Worm (Caenorhabditis elegans): Measurements from ENCODE around the gene Y8A9A.2.
"Not testable (repeated sequence)": the region's sequence is repeated elsewhere in the genome, so short reads cannot be mapped to it uniquely, and the experiment has no call there.

Gene Y8A9A.2

DNA sequence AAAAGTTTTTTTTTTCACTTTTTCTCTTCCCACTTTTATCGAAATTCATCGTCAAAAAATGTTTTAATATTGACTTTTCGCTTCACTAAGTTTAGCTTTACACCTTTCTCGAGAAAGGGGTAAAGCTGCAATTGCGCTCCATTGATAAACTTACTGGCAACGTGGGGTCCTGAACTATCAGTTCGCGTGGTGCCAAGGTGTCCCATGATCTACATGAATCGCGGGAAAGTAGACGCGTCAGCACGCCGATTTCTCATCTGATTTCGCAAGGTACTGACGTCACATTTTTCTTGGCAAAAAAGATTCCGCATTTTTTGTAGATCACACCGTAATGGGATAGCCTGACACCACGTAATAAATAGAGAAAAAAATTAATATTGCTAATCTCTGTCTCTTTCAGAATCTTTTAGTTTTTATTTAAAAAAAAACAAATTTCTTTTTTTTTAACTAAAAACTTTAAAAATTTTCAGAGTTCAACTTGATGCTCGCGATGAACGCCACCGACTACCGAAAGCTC lies 16.5 kb downstream of the Y8A9A.2 start, which contains the start of gene lido-15:
lido-15 (plus strand) TSS at position 467 of the 517 bp plus-strand sequence.
- TF ChIP-seq npax-4 (tag; optimal IDR thresholded peaks at IDR 0.05) = no peak
- no peak for TF ChIP-seq pha-2 (tag; optimal IDR thresholded peaks at IDR 0.05)
- no peak for TF ChIP-seq nfya-1 (tag; optimal IDR thresholded peaks at IDR 0.05)
- TF ChIP-seq tbx-7 (tag; optimal IDR thresholded peaks at IDR 0.05) = no peak
- TF ChIP-seq syd-9 (tag; optimal IDR thresholded peaks at IDR 0.05) = no peak
- TF ChIP-seq pat-9 (tag; optimal IDR thresholded peaks at IDR 0.05) = no peak
- TF ChIP-seq ceh-19 (GFP tag; optimal IDR thresholded peaks at IDR 0.05) = no peak

DNA sequence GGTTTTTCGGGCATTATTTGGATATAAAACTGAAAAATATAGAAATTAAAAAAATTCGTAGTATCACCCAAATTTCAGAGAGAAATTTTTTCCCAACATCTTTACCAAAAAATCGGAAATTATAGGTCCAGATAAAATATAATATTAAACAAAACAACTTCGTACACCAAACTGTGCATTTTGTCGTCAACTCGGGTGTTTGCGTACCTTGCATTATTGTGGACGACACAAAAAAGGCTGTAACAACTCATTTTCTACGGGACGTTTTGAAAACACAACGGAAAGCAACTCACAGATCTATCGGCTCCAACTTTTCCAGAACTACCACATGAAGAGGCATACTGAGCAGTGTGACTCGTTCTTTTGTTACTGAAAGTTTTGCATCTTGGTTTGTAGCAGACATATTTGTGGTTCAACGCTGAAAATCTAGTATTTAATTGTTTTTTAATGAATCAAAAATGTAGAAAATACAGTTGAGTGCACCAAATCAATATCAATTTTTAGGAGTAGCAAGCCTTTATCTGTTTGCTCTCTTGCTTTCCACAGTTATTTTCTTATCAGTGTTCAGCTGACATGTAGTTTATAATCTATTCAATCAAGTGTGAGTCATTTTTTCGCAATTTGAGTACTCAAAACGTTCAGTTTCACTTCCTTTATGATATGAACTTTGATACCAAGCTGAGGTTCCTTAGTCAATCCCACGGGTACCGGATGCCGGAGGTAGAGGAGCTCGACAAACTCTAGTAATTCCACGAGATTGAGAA lies 20.2 kb downstream of the Y8A9A.2 start:
- TF ChIP-seq pros-1 (tag; optimal IDR thresholded peaks at IDR 0.05) = no peak
- peak; percentile 33 for TF ChIP-seq elt-2 (tag; optimal IDR thresholded peaks at IDR 0.05)

DNA sequence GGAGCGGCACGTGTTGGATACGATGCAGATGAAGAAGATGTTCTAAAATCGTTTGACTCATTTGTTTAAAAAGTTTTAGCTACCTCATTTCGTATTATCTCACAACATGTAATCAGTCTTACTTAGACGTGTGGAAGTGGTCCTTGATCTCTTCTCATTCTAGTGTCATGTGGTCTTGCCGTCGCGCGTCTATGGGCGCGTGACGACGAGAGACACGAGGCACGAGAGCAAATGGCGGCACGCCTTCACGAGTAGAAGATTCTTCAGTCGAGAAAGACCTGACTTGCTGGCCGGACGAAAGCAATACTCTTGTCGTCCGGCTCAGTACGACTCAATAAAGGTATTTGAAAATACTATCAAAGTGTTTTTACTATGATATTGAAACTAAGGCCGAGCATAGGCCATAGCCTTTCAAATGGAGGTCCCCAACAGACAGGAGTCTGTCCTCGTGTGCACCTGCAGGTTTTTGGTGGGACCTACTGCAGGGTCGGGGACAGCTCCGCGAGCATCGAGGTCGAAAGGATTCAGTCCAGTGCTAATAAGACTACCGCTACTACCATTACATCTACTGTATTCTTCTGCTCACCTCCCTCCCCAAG lies 20.9 kb downstream of the Y8A9A.2 start, which contains the start of gene fbxa-24:
fbxa-24 (plus strand) TSS at position 276 of the 599 bp plus-strand sequence.
- TF ChIP-seq pqm-1, ets-4, pat-9 (tag; optimal IDR thresholded peaks at IDR 0.05): not testable (repeated sequence)

DNA sequence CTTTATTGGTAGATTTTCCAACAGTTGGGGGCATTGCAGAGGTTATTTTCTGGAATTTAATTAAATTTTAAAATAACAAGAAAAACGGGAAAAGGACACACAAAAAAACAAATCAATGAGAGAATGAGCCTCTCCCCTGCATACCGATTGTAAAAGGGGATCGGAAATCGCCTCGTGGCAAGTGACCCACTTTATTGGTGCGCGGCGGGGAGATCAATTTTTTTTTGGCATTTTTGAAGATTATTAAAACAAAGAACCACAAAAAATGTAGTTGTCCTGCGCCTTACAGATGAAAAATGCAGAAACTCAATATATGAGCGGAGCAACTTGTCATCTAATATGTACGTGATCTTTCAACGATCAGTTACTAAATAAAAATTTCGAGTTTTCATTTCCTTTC lies 25.8 kb downstream of the Y8A9A.2 start, which contains the start of gene F54D10.7:
F54D10.7 (minus strand) TSS at position 49 of the 400 bp plus-strand sequence.
- TF ChIP-seq dve-1 (tag; optimal IDR thresholded peaks at IDR 0.05) (no peak), tbx-2 (tag; optimal IDR thresholded peaks at IDR 0.05) (no peak), madf-2 (tag; optimal IDR thresholded peaks at IDR 0.05) (no peak), unc-55 (GFP tag; optimal IDR thresholded peaks at IDR 0.05) (no peak)

DNA sequence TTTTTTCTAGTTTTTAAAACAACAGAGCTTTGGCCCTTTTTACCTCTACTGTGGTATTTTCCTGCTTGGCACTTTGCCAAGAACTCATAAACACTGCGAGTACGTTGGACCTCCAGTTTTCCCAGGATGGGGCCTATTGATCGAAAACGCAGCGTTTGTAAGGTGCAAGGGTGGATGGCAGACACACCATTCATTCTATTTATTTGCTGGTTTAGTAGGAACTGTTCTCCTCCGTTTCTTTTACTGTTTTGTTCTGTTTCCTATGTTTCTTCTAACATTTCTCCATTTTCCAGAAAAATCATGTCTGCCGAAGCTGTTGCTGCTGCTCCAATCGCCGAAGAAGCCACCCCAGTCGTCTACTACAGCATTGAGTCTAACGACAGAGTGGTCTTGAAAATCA lies 28.4 kb downstream of the Y8A9A.2 start, which contains the start of gene skr-15:
skr-15 (plus strand) TSS at position 301 of the 400 bp plus-strand sequence.
- no peak for TF ChIP-seq nhr-11 (tag; optimal IDR thresholded peaks at IDR 0.05)

DNA sequence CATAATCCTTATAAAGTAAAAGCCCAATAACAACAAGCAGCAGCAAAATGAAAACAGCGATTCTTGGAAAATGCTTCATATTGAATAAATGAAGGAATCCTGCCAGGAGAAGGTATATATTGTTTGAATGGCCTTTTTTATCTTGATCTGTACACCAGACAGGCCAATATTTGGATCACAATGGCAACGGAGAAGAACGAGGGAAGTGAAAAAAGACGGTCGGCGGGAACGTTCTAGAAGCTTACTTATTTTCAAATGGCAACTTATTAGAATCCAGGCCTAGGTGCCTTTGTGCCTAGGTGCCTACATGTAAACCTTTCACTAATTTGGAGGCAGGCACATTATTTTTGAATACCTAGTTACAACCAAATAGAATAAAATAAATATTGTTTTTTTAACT lies 32.4 kb downstream of the Y8A9A.2 start, which contains the start of gene F54D10.8:
F54D10.8 (minus strand) TSS at position 101 of the 400 bp plus-strand sequence.
- no peak for TF ChIP-seq nfya-1 (tag; optimal IDR thresholded peaks at IDR 0.05)
- no peak for TF ChIP-seq ceh-24 (tag; optimal IDR thresholded peaks at IDR 0.05)
- TF ChIP-seq ceh-18 (tag; optimal IDR thresholded peaks at IDR 0.05) = no peak

DNA sequence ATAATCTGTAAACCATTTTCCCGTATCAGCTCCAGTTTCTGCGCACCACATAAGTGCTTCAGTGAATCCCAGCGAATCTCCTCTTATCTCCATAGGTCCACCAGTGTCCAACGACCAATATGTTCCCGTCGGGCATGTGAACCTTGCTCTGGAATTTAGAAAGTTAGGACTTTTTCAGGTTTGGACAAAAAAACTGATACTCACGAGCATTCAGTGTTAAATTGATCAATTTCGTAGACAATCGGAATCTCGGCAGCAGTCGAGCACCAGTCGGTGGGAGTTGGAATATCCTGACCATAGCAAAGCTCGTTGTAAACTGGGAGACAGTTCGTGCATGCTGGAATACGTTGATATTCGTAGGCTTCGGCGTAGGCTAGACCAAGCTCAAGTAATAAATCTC lies 34.2 kb downstream of the Y8A9A.2 start:
- TF ChIP-seq unc-3 (GFP tag; conservative IDR thresholded peaks at IDR 0.05) (no peak), unc-3 (tag; optimal IDR thresholded peaks at IDR 0.05) (no peak), hlh-8 (tag; optimal IDR thresholded peaks at IDR 0.05) (no peak), hlh-13 (GFP tag; optimal IDR thresholded peaks at IDR 0.05) (no peak), che-1 (tag; optimal IDR thresholded peaks at IDR 0.05) (no peak), K02D7.2 (tag; optimal IDR thresholded peaks at IDR 0.05) (no peak), sdc-2 (tag; optimal IDR thresholded peaks at IDR 0.05) (no peak), K09A11.1 (tag; optimal IDR thresholded peaks at IDR 0.05; ENCODE audit: insufficient read depth) (no peak), sox-2 (GFP tag; IDR thresholded peaks at IDR 0.05) (no peak), Y22D7AL.16 (tag; optimal IDR thresholded peaks at IDR 0.05) (no peak), unc-42 (tag; optimal IDR thresholded peaks at IDR 0.05) (no peak), C38D4.7 (GFP tag; optimal IDR thresholded peaks at IDR 0.05) (no peak), tbx-7 (tag; optimal IDR thresholded peaks at IDR 0.05) (no peak), sox-4 (tag; optimal IDR thresholded peaks at IDR 0.05) (no peak), nfya-1 (tag; optimal IDR thresholded peaks at IDR 0.05) (no peak), ceh-14 (tag; optimal IDR thresholded peaks at IDR 0.05) (no peak), pros-1 (tag; optimal IDR thresholded peaks at IDR 0.05) (no peak), ceh-6 (GFP tag; optimal IDR thresholded peaks at IDR 0.05) (no peak)
